Worm (Caenorhabditis elegans) whole organism, late embryonic: Measurements from ENCODE around the gene ecps-2.

Experiments
- F13H6.1 ChIP-seq: sonication (generic microtip); optimal IDR thresholded peaks from 2 replicates; lab custom pipeline; 2016; ENCODE audit warnings: missing genetic modification characterization, missing compliant biosample characterization
- K02D7.2 ChIP-seq: sonication (generic microtip); optimal IDR thresholded peaks from 2 replicates; lab custom pipeline; 2017; ENCODE audit warnings: mild to moderate bottlenecking, missing genetic modification characterization, missing compliant biosample characterization
- K09A11.1 ChIP-seq: sonication (generic microtip); optimal IDR thresholded peaks from 2 replicates; lab custom pipeline; 2017; ENCODE audit warnings: antibody characterized with exemption, mild to moderate bottlenecking, missing genetic modification characterization, missing compliant biosample characterization; ENCODE audit not compliant: insufficient read depth
- ahr-1 ChIP-seq: sonication (generic microtip); optimal IDR thresholded peaks from 2 replicates; lab custom pipeline; 2016; ENCODE audit warnings: missing genetic modification characterization, missing compliant biosample characterization
- ama-1 ChIP-seq: fragments of 150-350 bp; optimal IDR thresholded peaks from 2 replicates; lab custom pipeline; 2014
- ceh-19 ChIP-seq: fragments of 200-800 bp; sonication (Bioruptor generic); optimal IDR thresholded peaks from 2 replicates; lab custom pipeline; 2018; ENCODE audit warnings: mild to moderate bottlenecking, missing genetic modification characterization, missing compliant biosample characterization
- ceh-22 ChIP-seq: sonication (generic microtip); optimal IDR thresholded peaks from 2 replicates; lab custom pipeline; 2017; ENCODE audit warnings: missing biosample characterization, missing genetic modification characterization
- ceh-30 ChIP-seq: fragments of 150-350 bp; optimal IDR thresholded peaks from 2 replicates; lab custom pipeline; 2014; ENCODE audit warnings: missing biosample characterization, missing genetic modification characterization
- ceh-31 ChIP-seq: sonication (generic microtip); optimal IDR thresholded peaks from 2 replicates; lab custom pipeline; 2016; ENCODE audit warnings: missing genetic modification characterization, missing compliant biosample characterization
- ceh-34 ChIP-seq: sonication (generic microtip); optimal IDR thresholded peaks from 2 replicates; lab custom pipeline; 2016; ENCODE audit warnings: mild to moderate bottlenecking, missing genetic modification characterization, missing compliant biosample characterization
- ceh-45 ChIP-seq: fragments of 200-800 bp; sonication (Bioruptor generic); IDR thresholded peaks from 2 replicates; pipeline ENCODE4 v1.3.6; 2022; ENCODE audit warnings: missing genetic modification reagents, missing genetic modification characterization, missing compliant biosample characterization
- ceh-48 ChIP-seq: sonication (generic microtip); optimal IDR thresholded peaks from 2 replicates; lab custom pipeline; 2016; ENCODE audit warnings: missing genetic modification characterization, inconsistent platforms, missing compliant biosample characterization
- ceh-6 ChIP-seq: fragments of 200-800 bp; sonication (Bioruptor generic); optimal IDR thresholded peaks from 2 replicates; lab custom pipeline; 2018; ENCODE audit warnings: mild to moderate bottlenecking, missing genetic modification characterization, missing compliant biosample characterization
- ceh-9 ChIP-seq: sonication (generic microtip); optimal IDR thresholded peaks from 2 replicates; lab custom pipeline; 2016; ENCODE audit warnings: mild to moderate bottlenecking, missing genetic modification characterization, inconsistent platforms, missing compliant biosample characterization
- che-1 ChIP-seq: sonication (generic microtip); optimal IDR thresholded peaks from 2 replicates; lab custom pipeline; 2016; ENCODE audit warnings: mild to moderate bottlenecking, missing genetic modification characterization, missing compliant biosample characterization
- dmd-4 ChIP-seq: sonication (generic microtip); optimal IDR thresholded peaks from 2 replicates; lab custom pipeline; 2016; ENCODE audit warnings: borderline replicate concordance, missing genetic modification characterization, missing compliant biosample characterization
- dve-1 ChIP-seq: sonication (generic microtip); optimal IDR thresholded peaks from 2 replicates; lab custom pipeline; 2017; ENCODE audit warnings: antibody characterized with exemption, mild to moderate bottlenecking, missing genetic modification characterization, missing compliant biosample characterization
- elt-2 ChIP-seq: sonication (generic microtip); optimal IDR thresholded peaks from 2 replicates; lab custom pipeline; 2016; ENCODE audit warnings: missing genetic modification reagents, missing genetic modification characterization, missing compliant biosample characterization
- eyg-1 ChIP-seq: sonication (generic microtip); optimal IDR thresholded peaks from 2 replicates; lab custom pipeline; 2016; ENCODE audit warnings: missing genotype, missing genetic modification characterization, missing compliant biosample characterization
- gmeb-2 ChIP-seq: sonication (generic microtip); optimal IDR thresholded peaks from 2 replicates; lab custom pipeline; 2016; ENCODE audit warnings: missing genetic modification characterization, inconsistent platforms, missing compliant biosample characterization
- hlh-6 ChIP-seq: sonication (generic microtip); optimal IDR thresholded peaks from 2 replicates; lab custom pipeline; 2016; ENCODE audit warnings: missing genotype, missing genetic modification characterization, missing compliant biosample characterization
- hlh-8 ChIP-seq: sonication (generic microtip); optimal IDR thresholded peaks from 2 replicates; lab custom pipeline; 2016; ENCODE audit warnings: missing genotype, missing genetic modification characterization, missing compliant biosample characterization
- lin-11 ChIP-seq: fragments of 200-800 bp; sonication (Bioruptor generic); optimal IDR thresholded peaks from 2 replicates; lab custom pipeline; 2018; ENCODE audit warnings: mild to moderate bottlenecking, missing genetic modification characterization, missing compliant biosample characterization
- madf-2 ChIP-seq: sonication (generic microtip); optimal IDR thresholded peaks from 2 replicates; lab custom pipeline; 2017; ENCODE audit warnings: missing genetic modification characterization, missing compliant biosample characterization
- nhr-232 ChIP-seq: sonication (generic microtip); optimal IDR thresholded peaks from 2 replicates; lab custom pipeline; 2016; ENCODE audit warnings: missing genetic modification characterization, missing compliant biosample characterization
- npax-4 ChIP-seq: sonication (generic microtip); optimal IDR thresholded peaks from 2 replicates; lab custom pipeline; 2016; ENCODE audit warnings: missing genetic modification characterization, missing compliant biosample characterization
- pag-3 ChIP-seq: sonication (generic microtip); optimal IDR thresholded peaks from 2 replicates; lab custom pipeline; 2016; ENCODE audit warnings: missing compliant biosample characterization, missing genetic modification characterization, borderline replicate concordance
- pat-9 ChIP-seq: fragments of 200-800 bp; sonication (Bioruptor generic); optimal IDR thresholded peaks from 2 replicates; lab custom pipeline; 2018; ENCODE audit warnings: mild to moderate bottlenecking, missing genetic modification characterization, moderate library complexity, missing compliant biosample characterization
- pax-1 ChIP-seq: fragments of 150-350 bp; optimal IDR thresholded peaks from 2 replicates; lab custom pipeline; 2014; ENCODE audit warnings: missing biosample characterization, missing genetic modification characterization
- sox-2 ChIP-seq: fragments of 200-800 bp; sonication (Bioruptor generic); IDR thresholded peaks from 2 replicates; pipeline ENCODE4 v1.3.6; 2022; ENCODE audit warnings: missing genetic modification reagents, missing genetic modification characterization, missing compliant biosample characterization
- syd-9 ChIP-seq: sonication (generic microtip); optimal IDR thresholded peaks from 2 replicates; lab custom pipeline; 2016; ENCODE audit warnings: mild to moderate bottlenecking, missing genetic modification characterization, moderate library complexity, missing compliant biosample characterization
- ttx-3 ChIP-seq: sonication (generic microtip); optimal IDR thresholded peaks from 2 replicates; lab custom pipeline; 2016; ENCODE audit warnings: missing genetic modification reagents, missing genetic modification characterization, missing compliant biosample characterization
- unc-3 ChIP-seq, 2 experiments: fragments of 200-800 bp in 1 of 2; sonication (Bioruptor generic) in 1 of 2; sonication (generic microtip) in 1 of 2; conservative IDR thresholded peaks in 1 of 2; optimal IDR thresholded peaks in 1 of 2; 2 replicates each; pipeline versions ENCODE4 v1.3.6 to Lab custom; 2016 to 2022; ENCODE audit warnings: missing compliant biosample characterization in 2 of 2, missing genetic modification characterization in 2 of 2, missing genetic modification reagents in 1 of 2
- unc-55 ChIP-seq: sonication (generic microtip); optimal IDR thresholded peaks from 2 replicates; lab custom pipeline; 2017; ENCODE audit warnings: missing biosample characterization, missing genetic modification reagents, missing genetic modification characterization
- unc-86 ChIP-seq: sonication (generic microtip); optimal IDR thresholded peaks from 2 replicates; lab custom pipeline; 2016; ENCODE audit warnings: missing genetic modification characterization, missing compliant biosample characterization
- ztf-16 ChIP-seq: sonication (generic microtip); optimal IDR thresholded peaks from 2 replicates; lab custom pipeline; 2017; ENCODE audit warnings: missing genetic modification characterization, missing compliant biosample characterization

Gene ecps-2

ce11 chrIII:10415822-10416221 lies 27.1 kb upstream of the ecps-2 start, which contains the start of gene ymel-1:
ymel-1 (plus strand) TSS chrIII:10416139.
- TF ChIP-seq ama-1 (lab: Kevin White, UChicago) = peak; percentile 49
- TF ChIP-seq madf-2 = no peak
- TF ChIP-seq K09A11.1 (tag; lab: Kevin White, UChicago) = no peak
- no peak for TF ChIP-seq F13H6.1 (tag; lab: Kevin White, UChicago)
- TF ChIP-seq elt-2 (tag; lab: Kevin White, UChicago) = peak; percentile 34

ce11 chrIII:10421680-10422079 lies 21.2 kb upstream of the ecps-2 start:
- TF ChIP-seq K02D7.2 (tag; lab: Kevin White, UChicago) (no peak), che-1 (tag; lab: Kevin White, UChicago) (no peak), unc-3 (GFP tag; conservative IDR thresholded peaks at IDR 0.05; lab: Robert Waterston, UW) (no peak), unc-3 (tag; optimal IDR thresholded peaks at IDR 0.05; lab: Kevin White, UChicago) (no peak), ceh-19 (no peak), syd-9 (tag; lab: Kevin White, UChicago) (no peak), pax-1 (tag; lab: Kevin White, UChicago) (no peak), npax-4 (tag; lab: Kevin White, UChicago) (no peak), elt-2 (tag; lab: Kevin White, UChicago) (no peak), unc-86 (tag; lab: Kevin White, UChicago) (no peak), pag-3 (no peak), lin-11 (no peak), unc-55 (GFP tag; lab: Kevin White, UChicago) (no peak), hlh-8 (tag; lab: Kevin White, UChicago) (no peak), ahr-1 (tag; lab: Kevin White, UChicago) (no peak), ceh-31 (tag; lab: Kevin White, UChicago) (no peak), hlh-6 (no peak), pat-9 (tag; lab: Kevin White, UChicago) (no peak), eyg-1 (tag; lab: Kevin White, UChicago) (no peak)

- TF ChIP-seq ceh-22 (tag; lab: Kevin White, UChicago) = no peak
- no peak for TF ChIP-seq K02D7.2 (tag; lab: Kevin White, UChicago)
- TF ChIP-seq ceh-9 (tag; lab: Kevin White, UChicago) = no peak
- no peak for TF ChIP-seq ama-1 (lab: Kevin White, UChicago)
- TF ChIP-seq madf-2 = no peak
- TF ChIP-seq dmd-4 (tag; lab: Kevin White, UChicago) = no peak
- no peak for TF ChIP-seq nhr-232 (tag; lab: Kevin White, UChicago)
- no peak for TF ChIP-seq pat-9 (tag; lab: Kevin White, UChicago)
- TF ChIP-seq ceh-6 = no peak
- no peak for TF ChIP-seq ceh-45 (GFP tag; lab: Robert Waterston, UW)
- no peak for TF ChIP-seq sox-2 (GFP tag; lab: Robert Waterston, UW)
- no peak for TF ChIP-seq ceh-30 (tag; lab: Kevin White, UChicago)
- TF ChIP-seq gmeb-2 (tag; lab: Kevin White, UChicago) = no peak
- TF ChIP-seq ztf-16 (tag; lab: Kevin White, UChicago) = no peak
- TF ChIP-seq elt-2 (tag; lab: Kevin White, UChicago) = no peak
- TF ChIP-seq che-1 (tag; lab: Kevin White, UChicago) = no peak
Measured at ce11 chrIII:10423906-10424305, 19.0 kb upstream of the ecps-2 start, which contains the start of gene M03C11.6. M03C11.6 (minus strand) TSS chrIII:10424006.

ce11 chrIII:10427882-10428281 lies 15.0 kb upstream of the ecps-2 start, which contains the start of gene prp-3:
prp-3 (minus strand) TSS chrIII:10427982.
- TF ChIP-seq K02D7.2 (tag; lab: Kevin White, UChicago) = no peak
- no peak for TF ChIP-seq che-1 (tag; lab: Kevin White, UChicago)
- TF ChIP-seq ceh-48 (tag; lab: Kevin White, UChicago) = no peak
- no peak for TF ChIP-seq dve-1 (tag; lab: Kevin White, UChicago)
- TF ChIP-seq ahr-1 (tag; lab: Kevin White, UChicago) = no peak
- no peak for TF ChIP-seq ttx-3 (tag; lab: Kevin White, UChicago)
- TF ChIP-seq ceh-34 (tag; lab: Kevin White, UChicago) = no peak
- TF ChIP-seq pat-9 (tag; lab: Kevin White, UChicago) = no peak
- no peak for TF ChIP-seq syd-9 (tag; lab: Kevin White, UChicago)
